Fruit fly (Drosophila melanogaster) whole organism: ENCODE measurements around the gene CG7131.

Experiments used
- Dll ChIP-seq: fragments of >200 bp; optimal IDR thresholded peaks from 2 replicates; lab custom pipeline; 2017
- usp ChIP-seq: fragments of >200 bp; optimal IDR thresholded peaks from 2 replicates; lab custom pipeline; 2017; ENCODE audit warnings: missing biosample characterization, missing genetic modification characterization, mixed read lengths

- TF ChIP-seq usp (no peak), Dll (lab: Kevin White, UChicago) (no peak)
Observed at dm6 chr3R:18292371-18292770, 3.8 kb upstream of the CG7131 start.
